Fruit fly (Drosophila melanogaster) whole organism, embryonic: ENCODE data around the gene CG5446.

ENCODE experiments used
- Antp ChIP-seq: fragments of 200-800 bp; sonication (Bioruptor generic); optimal IDR thresholded peaks from 3 replicates; lab custom pipeline; 2016; ENCODE audit warnings: missing biosample characterization, missing genetic modification characterization
- Bteb2 ChIP-seq: fragments of 200-800 bp; sonication (Bioruptor generic); optimal IDR thresholded peaks from 2 replicates; lab custom pipeline; 2016; ENCODE audit warnings: missing biosample characterization, missing genetic modification characterization
- CG13287 ChIP-seq: fragments of 200-800 bp; sonication (Bioruptor generic); IDR thresholded peaks from 2 replicates; pipeline ENCODE4 v1.3.6; 2022; ENCODE audit warnings: missing biosample characterization, missing genetic modification characterization; ENCODE audit not compliant: partially characterized antibody
- CG13424 ChIP-seq: fragments of 200-800 bp; sonication (Bioruptor generic); optimal IDR thresholded peaks from 2 replicates; lab custom pipeline; 2019; ENCODE audit warnings: missing biosample characterization, mild to moderate bottlenecking, missing genetic modification characterization, moderate library complexity
- CG1529 ChIP-seq: fragments of 200-800 bp; sonication (Bioruptor generic); optimal IDR thresholded peaks from 3 replicates; lab custom pipeline; 2018; ENCODE audit warnings: missing biosample characterization, missing genetic modification characterization
- CG17612 ChIP-seq: fragments of 200-800 bp; sonication (Bioruptor generic); IDR thresholded peaks from 2 replicates; pipeline ENCODE4 v1.3.6; 2022; ENCODE audit warnings: missing biosample characterization, missing genetic modification characterization
- CG18262 ChIP-seq: fragments of 200-800 bp; optimal IDR thresholded peaks from 3 replicates; lab custom pipeline; 2019; ENCODE audit warnings: missing biosample characterization, mild to moderate bottlenecking, missing genetic modification characterization, moderate library complexity
- CG18599 ChIP-seq: fragments of 200-800 bp; sonication (Bioruptor generic); optimal IDR thresholded peaks from 3 replicates; lab custom pipeline; 2017; ENCODE audit warnings: missing biosample characterization, missing genetic modification characterization, mild to moderate bottlenecking, moderate library complexity, missing genetic modification reagents
- CG32532 ChIP-seq: fragments of 200-800 bp; sonication (Bioruptor generic); IDR thresholded peaks from 2 replicates; pipeline ENCODE4 v1.3.6; 2022; ENCODE audit warnings: missing biosample characterization, missing genetic modification characterization
- CG3281 ChIP-seq: fragments of 200-800 bp; sonication (Bioruptor generic); optimal IDR thresholded peaks from 3 replicates; lab custom pipeline; 2017; ENCODE audit warnings: missing biosample characterization, mild to moderate bottlenecking, missing genetic modification characterization
- CG4424 ChIP-seq: fragments of 200-800 bp; sonication (Bioruptor generic); optimal IDR thresholded peaks from 3 replicates; lab custom pipeline; 2016; ENCODE audit warnings: missing biosample characterization, missing genetic modification characterization
- CG4617 ChIP-seq: fragments of 200-800 bp; sonication (Bioruptor generic); optimal IDR thresholded peaks from 3 replicates; lab custom pipeline; 2016; ENCODE audit warnings: missing biosample characterization, missing genetic modification characterization, borderline replicate concordance
- CG4854 ChIP-seq: fragments of 200-800 bp; sonication (Bioruptor generic); optimal IDR thresholded peaks from 2 replicates; lab custom pipeline; 2016; ENCODE audit warnings: missing biosample characterization, missing genetic modification characterization, inconsistent platforms
- CG6254 ChIP-seq: fragments of 200-800 bp; sonication (Bioruptor generic); optimal IDR thresholded peaks from 3 replicates; lab custom pipeline; 2017; ENCODE audit warnings: mild to moderate bottlenecking, missing biosample characterization, missing genetic modification reagents, missing genetic modification characterization
- CG7928 ChIP-seq: fragments of 200-800 bp; sonication (Bioruptor generic); optimal IDR thresholded peaks from 2 replicates; lab custom pipeline; 2017; ENCODE audit warnings: missing biosample characterization, mild to moderate bottlenecking, missing genetic modification characterization
- CG7987 ChIP-seq: fragments of 200-800 bp; sonication (Bioruptor generic); optimal IDR thresholded peaks from 2 replicates; lab custom pipeline; 2018; ENCODE audit warnings: missing biosample characterization, mild to moderate bottlenecking, missing genetic modification characterization, moderate library complexity
- CTCF ChIP-seq: fragments of 200-800 bp; sonication (Bioruptor generic); optimal IDR thresholded peaks from 2 replicates; lab custom pipeline; 2017; ENCODE audit warnings: missing biosample characterization, mild to moderate bottlenecking, missing genetic modification characterization, moderate library complexity
- Dek ChIP-seq: fragments of 200-800 bp; sonication (Bioruptor generic); optimal IDR thresholded peaks from 3 replicates; lab custom pipeline; 2019; ENCODE audit warnings: missing biosample characterization, mild to moderate bottlenecking, missing genetic modification characterization, moderate library complexity
- Dfd ChIP-seq, 2 experiments: fragments of >200 bp; optimal IDR thresholded peaks; 2 replicates each; lab custom pipeline; 2017; ENCODE audit warnings: missing biosample characterization in 2 of 2, missing genetic modification characterization in 2 of 2
- E2f2 ChIP-seq: fragments of 200-800 bp; sonication (Bioruptor generic); IDR thresholded peaks from 2 replicates; pipeline ENCODE4 v1.3.6; 2022; ENCODE audit warnings: missing biosample characterization, missing genetic modification characterization
- Fer3 ChIP-seq: fragments of 200-800 bp; sonication (Bioruptor generic); optimal IDR thresholded peaks from 2 replicates; lab custom pipeline; 2018; ENCODE audit warnings: missing biosample characterization, mild to moderate bottlenecking, missing genetic modification characterization, moderate library complexity
- Hey ChIP-seq: fragments of 200-800 bp; sonication (Bioruptor generic); optimal IDR thresholded peaks from 3 replicates; lab custom pipeline; 2018; ENCODE audit warnings: missing biosample characterization, mild to moderate bottlenecking, missing genetic modification characterization
- HmgZ ChIP-seq: fragments of 200-800 bp; sonication (Bioruptor generic); optimal IDR thresholded peaks from 2 replicates; lab custom pipeline; 2018; ENCODE audit warnings: missing biosample characterization, mild to moderate bottlenecking, missing genetic modification characterization
- Lpt ChIP-seq: fragments of >200 bp; optimal IDR thresholded peaks from 2 replicates; lab custom pipeline; 2018; ENCODE audit warnings: missing biosample characterization, missing genetic modification characterization
- Mad ChIP-seq: fragments of 200-800 bp; sonication (Bioruptor generic); optimal IDR thresholded peaks from 2 replicates; lab custom pipeline; 2016; ENCODE audit warnings: missing biosample characterization, missing genetic modification characterization
- Max ChIP-seq: fragments of 200-800 bp; sonication (Bioruptor generic); optimal IDR thresholded peaks from 2 replicates; lab custom pipeline; 2016; ENCODE audit warnings: missing biosample characterization, mild to moderate bottlenecking, missing genetic modification characterization
- NFAT ChIP-seq: fragments of 200-800 bp; sonication (Bioruptor generic); IDR thresholded peaks from 2 replicates; pipeline ENCODE4 v1.3.6; 2022; ENCODE audit warnings: missing biosample characterization, missing genetic modification characterization
- Neu2 ChIP-seq: fragments of 200-800 bp; sonication (Bioruptor generic); optimal IDR thresholded peaks from 3 replicates; lab custom pipeline; 2016; ENCODE audit warnings: missing biosample characterization, missing genetic modification characterization, borderline replicate concordance
- Oli ChIP-seq: fragments of 200-800 bp; sonication (Bioruptor generic); optimal IDR thresholded peaks from 2 replicates; lab custom pipeline; 2018; ENCODE audit warnings: missing biosample characterization, mild to moderate bottlenecking, missing genetic modification characterization, moderate library complexity
- Ravus ChIP-seq: fragments of 200-800 bp; sonication (Bioruptor generic); IDR thresholded peaks from 2 replicates; pipeline ENCODE4 v1.3.6; 2022; ENCODE audit warnings: missing biosample characterization, missing genetic modification characterization
- Sin3A ChIP-seq: fragments of >200 bp; optimal IDR thresholded peaks from 2 replicates; lab custom pipeline; 2018
- Xrp1 ChIP-seq: fragments of 200-800 bp; sonication (Bioruptor generic); IDR thresholded peaks from 2 replicates; pipeline ENCODE4 v1.3.6; 2022; ENCODE audit warnings: missing biosample characterization, missing genetic modification characterization
- amos ChIP-seq: fragments of 200-800 bp; sonication (Bioruptor generic); IDR thresholded peaks from 2 replicates; pipeline ENCODE4 v1.3.6; 2022; ENCODE audit warnings: missing biosample characterization, missing genetic modification characterization; ENCODE audit not compliant: partially characterized antibody
- bigmax ChIP-seq: fragments of 200-800 bp; sonication (Bioruptor generic); optimal IDR thresholded peaks from 2 replicates; lab custom pipeline; 2018; ENCODE audit warnings: missing biosample characterization, mild to moderate bottlenecking, missing genetic modification characterization
- chif ChIP-seq, 2 experiments: fragments of 200-800 bp; sonication (Bioruptor generic); optimal IDR thresholded peaks; 3 replicates each; lab custom pipeline; 2016; ENCODE audit warnings: missing biosample characterization in 2 of 2, missing genetic modification characterization in 2 of 2
- crp ChIP-seq, 2 experiments: fragments of 200-800 bp; sonication (Bioruptor generic); optimal IDR thresholded peaks; 2 replicates in 1 of 2; 3 replicates in 1 of 2; lab custom pipeline; 2017; ENCODE audit warnings: missing biosample characterization in 2 of 2, missing genetic modification characterization in 2 of 2, mild to moderate bottlenecking in 1 of 2, moderate library complexity in 1 of 2
- insv ChIP-seq, 2 experiments: fragments of 200-800 bp; sonication (Bioruptor generic); optimal IDR thresholded peaks; 3 replicates each; lab custom pipeline; 2016 to 2018; ENCODE audit warnings: missing biosample characterization in 2 of 2, missing genetic modification characterization in 2 of 2
- jigr1 ChIP-seq: fragments of 200-800 bp; sonication (Bioruptor generic); IDR thresholded peaks from 3 replicates; pipeline ENCODE4 v1.3.6; 2022; ENCODE audit warnings: missing biosample characterization, missing genetic modification characterization
- ken ChIP-seq: fragments of 200-800 bp; sonication (Bioruptor generic); IDR thresholded peaks from 3 replicates; pipeline ENCODE4 v1.3.6; 2022; ENCODE audit warnings: missing biosample characterization, missing genetic modification characterization
- lab ChIP-seq: fragments of 200-800 bp; sonication (Bioruptor generic); optimal IDR thresholded peaks from 3 replicates; lab custom pipeline; 2017; ENCODE audit warnings: missing biosample characterization, missing genetic modification characterization, mild to moderate bottlenecking, moderate library complexity, missing genetic modification reagents
- odd ChIP-seq: fragments of 200-800 bp; sonication (Bioruptor generic); optimal IDR thresholded peaks from 2 replicates; lab custom pipeline; 2017; ENCODE audit warnings: missing biosample characterization, mild to moderate bottlenecking, missing genetic modification characterization
- pita ChIP-seq: fragments of 200-800 bp; sonication (Bioruptor generic); optimal IDR thresholded peaks from 2 replicates; lab custom pipeline; 2017; ENCODE audit warnings: missing biosample characterization, mild to moderate bottlenecking, missing genetic modification characterization
- psq ChIP-seq: fragments of 200-800 bp; sonication (Bioruptor generic); optimal IDR thresholded peaks from 2 replicates; lab custom pipeline; 2017; ENCODE audit warnings: missing biosample characterization, missing genetic modification characterization
- pzg ChIP-seq: fragments of 200-800 bp; sonication (Bioruptor generic); optimal IDR thresholded peaks from 3 replicates; lab custom pipeline; 2018; ENCODE audit warnings: missing biosample characterization, mild to moderate bottlenecking, missing genetic modification characterization, moderate library complexity
- sug ChIP-seq: fragments of 200-800 bp; optimal IDR thresholded peaks from 2 replicates; lab custom pipeline; 2019; ENCODE audit warnings: missing biosample characterization, mild to moderate bottlenecking, missing genetic modification characterization, moderate library complexity
- tll ChIP-seq, 2 experiments: fragments of 200-800 bp in 1 of 2; fragments of >200 bp in 1 of 2; sonication (Bioruptor generic) in 1 of 2; optimal IDR thresholded peaks; 2 replicates each; lab custom pipeline; 2017 to 2019; ENCODE audit warnings: missing biosample characterization in 2 of 2, missing genetic modification characterization in 2 of 2, mild to moderate bottlenecking in 1 of 2, moderate library complexity in 1 of 2
- tna ChIP-seq: fragments of 200-800 bp; sonication (Bioruptor generic); IDR thresholded peaks from 2 replicates; pipeline ENCODE4 v1.3.6; 2022; ENCODE audit warnings: missing biosample characterization, missing genetic modification characterization; ENCODE audit not compliant: partially characterized antibody
- unpg ChIP-seq: fragments of 200-800 bp; sonication (Bioruptor generic); optimal IDR thresholded peaks from 3 replicates; lab custom pipeline; 2018; ENCODE audit warnings: missing biosample characterization, mild to moderate bottlenecking, missing genetic modification characterization, moderate library complexity
- zen ChIP-seq: fragments of 200-800 bp; sonication (Bioruptor generic); optimal IDR thresholded peaks from 3 replicates; lab custom pipeline; 2018; ENCODE audit warnings: missing biosample characterization, mild to moderate bottlenecking, missing genetic modification characterization, moderate library complexity

CG5446 gene

DNA sequence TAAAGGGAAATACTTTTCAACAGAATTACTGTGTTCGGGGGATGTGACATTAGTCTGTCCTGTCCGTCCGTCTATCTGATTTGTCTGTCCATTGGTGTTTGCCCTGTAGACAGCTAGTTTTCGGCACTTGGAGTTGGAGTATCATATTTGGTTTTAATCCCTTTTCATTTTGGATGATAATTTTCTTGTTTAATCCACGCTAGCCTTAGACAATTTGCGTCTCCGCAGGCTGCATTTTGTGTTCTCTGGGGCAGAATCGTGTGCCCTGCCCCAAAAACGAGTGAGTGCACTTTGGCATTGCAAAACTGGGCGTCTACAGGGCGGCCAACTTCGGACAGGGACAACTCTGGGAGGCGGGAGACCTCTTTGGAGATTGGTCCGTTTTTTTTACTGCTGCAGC is 28.2 kb upstream of the CG5446 start (continued):
- 0 out of 2 replicates have a peak, but pooled peaks have one; percentile 38 for TF ChIP-seq CG32532
- TF ChIP-seq CG18262 (tag; lab: Kevin White, UChicago) = no peak
- 0 out of 2 replicates have a peak, but pooled peaks have one; percentile 33 for TF ChIP-seq NFAT (GFP tag; lab: Robert Waterston, UW)

- no peak for TF ChIP-seq Neu2 (GFP tag; lab: Kevin White, UChicago)
- no peak for TF ChIP-seq CG4424 (GFP tag; lab: Kevin White, UChicago)
- TF ChIP-seq CG6254 (GFP tag; lab: Kevin White, UChicago) = no peak
- no peak for TF ChIP-seq jigr1 (GFP tag; lab: Robert Waterston, UW)
- TF ChIP-seq tna (GFP tag; lab: Robert Waterston, UW) = no peak
- peak; percentile 42; the same call in 1 of the 2 replicates for TF ChIP-seq amos
- no peak for TF ChIP-seq chif (GFP tag; optimal IDR thresholded peaks at IDR 0.05; lab: Kevin White, UChicago)
- peak; percentile 73 for TF ChIP-seq CTCF (GFP tag; lab: Kevin White, UChicago)
- no peak for TF ChIP-seq Ravus (GFP tag; lab: Robert Waterston, UW)
- TF ChIP-seq Mad = no peak
- no peak for TF ChIP-seq Dek (tag; lab: Kevin White, UChicago)
- TF ChIP-seq CG13424 (tag; lab: Kevin White, UChicago) = no peak
- no peak for TF ChIP-seq CG1529 (GFP tag; lab: Kevin White, UChicago)
- no peak for TF ChIP-seq Hey
- TF ChIP-seq psq (GFP tag; lab: Kevin White, UChicago) = no peak
- TF ChIP-seq CG4854 (GFP tag; lab: Kevin White, UChicago) = no peak
- no peak for TF ChIP-seq lab (GFP tag; lab: Kevin White, UChicago)
- no peak for TF ChIP-seq CG18599 (GFP tag; lab: Kevin White, UChicago)
- TF ChIP-seq Xrp1 (GFP tag; lab: Robert Waterston, UW) = no peak
- peak in 1 of 2 experiments; percentile 71 for TF ChIP-seq insv (GFP tag; optimal IDR thresholded peaks at IDR 0.05; lab: Kevin White, UChicago)
- TF ChIP-seq CG4617 = no peak
- no peak for TF ChIP-seq Fer3 (tag; lab: Kevin White, UChicago)
- TF ChIP-seq Lpt (GFP tag; lab: Kevin White, UChicago) = no peak
- TF ChIP-seq pita (GFP tag; lab: Kevin White, UChicago) = peak; percentile 31
- no peak for TF ChIP-seq ken (GFP tag; lab: Robert Waterston, UW)
- TF ChIP-seq CG7987 (GFP tag; lab: Kevin White, UChicago) = no peak
- TF ChIP-seq unpg = no peak
- no peak for TF ChIP-seq odd (GFP tag; lab: Kevin White, UChicago)
- peak; percentile 67 for TF ChIP-seq HmgZ (tag; lab: Kevin White, UChicago)
- no peak for TF ChIP-seq CG17612
- TF ChIP-seq Max = no peak
- TF ChIP-seq pzg (GFP tag; lab: Kevin White, UChicago) = no peak
- TF ChIP-seq crp (GFP tag; optimal IDR thresholded peaks at IDR 0.05; lab: Kevin White, UChicago) = no peak
- TF ChIP-seq tll (GFP tag; optimal IDR thresholded peaks at IDR 0.05; lab: Kevin White, UChicago) = peak in 1 of 2 experiments; percentile 3
- 0 out of 2 replicates have a peak, but pooled peaks have one; percentile 26 for TF ChIP-seq CG13287 (GFP tag; lab: Robert Waterston, UW)
- peak; percentile 22; the same call in 1 of the 2 replicates for TF ChIP-seq E2f2
- TF ChIP-seq Antp = no peak
- TF ChIP-seq CG7928 (GFP tag; lab: Kevin White, UChicago) = no peak
- no peak for TF ChIP-seq Dfd (GFP tag; optimal IDR thresholded peaks at IDR 0.05; lab: Kevin White, UChicago)
- TF ChIP-seq Bteb2 (GFP tag; lab: Kevin White, UChicago) = no peak
- TF ChIP-seq CG3281 (GFP tag; lab: Kevin White, UChicago) = no peak
- no peak for TF ChIP-seq Sin3A (lab: Kevin White, UChicago)
- TF ChIP-seq sug (tag; lab: Kevin White, UChicago) = no peak
- TF ChIP-seq zen (tag; lab: Kevin White, UChicago) = no peak
- TF ChIP-seq bigmax (GFP tag; lab: Kevin White, UChicago) = no peak
- no peak for TF ChIP-seq Oli (tag; lab: Kevin White, UChicago)
Measured at dm6 chr2L:12455049-12455448, 27.5 kb upstream of the CG5446 start.
